Fruit fly (Drosophila melanogaster): ENCODE data around the gene CG31368.

CG31368 gene

DNA sequence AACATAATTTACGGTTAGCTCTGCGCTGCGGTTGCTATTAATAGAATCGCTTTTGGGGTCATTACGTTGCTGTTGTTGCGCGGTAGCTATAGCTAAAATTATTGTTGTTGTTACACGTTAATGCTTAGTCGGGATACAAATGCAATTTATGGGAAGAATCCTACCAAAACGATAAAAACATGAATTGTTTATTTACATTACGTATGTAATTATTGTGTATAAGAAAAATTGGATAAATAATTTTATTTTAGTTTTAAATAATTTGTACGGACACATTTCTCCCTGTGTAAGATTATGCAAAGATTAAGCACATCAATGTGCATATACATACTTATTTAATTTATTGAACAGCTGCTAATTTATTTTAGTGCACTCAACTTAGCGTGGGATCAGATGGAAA is 30.7 kb upstream of the CG31368 start (continued):
- no peak for TF ChIP-seq ac (GFP tag; optimal IDR thresholded peaks at IDR 0.05)
- TF ChIP-seq CG12219 (GFP tag; optimal IDR thresholded peaks at IDR 0.05) = no peak
- peak; percentile 29 for TF ChIP-seq CG12299 (tag; optimal IDR thresholded peaks at IDR 0.05)
- peak; percentile 64 for TF ChIP-seq CG2202 (tag; optimal IDR thresholded peaks at IDR 0.05)
- no peak for TF ChIP-seq CG16813 (GFP tag; IDR thresholded peaks at IDR 0.05; ENCODE audit: partially characterized antibody)
- peak; percentile 52 for TF ChIP-seq ewg (GFP tag; optimal IDR thresholded peaks at IDR 0.05)
- peak; percentile 4 for TF ChIP-seq CG12659 (GFP tag; optimal IDR thresholded peaks at IDR 0.05)
- no peak for TF ChIP-seq nom (GFP tag; optimal IDR thresholded peaks at IDR 0.05)
- TF ChIP-seq CG31224 (GFP tag; IDR thresholded peaks at IDR 0.05) = no peak
- TF ChIP-seq lola (GFP tag; optimal IDR thresholded peaks at IDR 0.05) = peak in 1 of 3 experiments; percentile 73
- TF ChIP-seq Aef1 (GFP tag; IDR thresholded peaks at IDR 0.05) = peak; percentile 20; the same call in 1 of the 3 replicates
- no peak for TF ChIP-seq CG1647 (GFP tag; optimal IDR thresholded peaks at IDR 0.05)
- TF ChIP-seq gsb-n (tag; optimal IDR thresholded peaks at IDR 0.05) = peak; percentile 71
- TF ChIP-seq Blimp-1 (GFP tag; optimal IDR thresholded peaks at IDR 0.05) = peak; percentile 87
- TF ChIP-seq CrebB (tag; optimal IDR thresholded peaks at IDR 0.05) = no peak
- TF ChIP-seq en (GFP tag; optimal IDR thresholded peaks at IDR 0.05) = no peak
- TF ChIP-seq Rx (GFP tag; IDR thresholded peaks at IDR 0.05) = no peak
- TF ChIP-seq CG6791 (GFP tag; IDR thresholded peaks at IDR 0.05; ENCODE audit: partially characterized antibody) = no peak
- peak; percentile 62 for TF ChIP-seq Abd-B (GFP tag; optimal IDR thresholded peaks at IDR 0.05)
- TF ChIP-seq CG2120 (GFP tag; optimal IDR thresholded peaks at IDR 0.05) = no peak
- peak; percentile 70 for TF ChIP-seq CG17359 (tag; optimal IDR thresholded peaks at IDR 0.05)
- TF ChIP-seq CG2199 (GFP tag; IDR thresholded peaks at IDR 0.05) = no peak
- no peak for TF ChIP-seq CG13624 (GFP tag; optimal IDR thresholded peaks at IDR 0.05)
- TF ChIP-seq tin (GFP tag; optimal IDR thresholded peaks at IDR 0.05) = peak; percentile 11
- TF ChIP-seq CG16863 (GFP tag; optimal IDR thresholded peaks at IDR 0.05) = no peak
- no peak for TF ChIP-seq CG13123 (GFP tag; optimal IDR thresholded peaks at IDR 0.05)
- no peak for TF ChIP-seq CG14667 (GFP tag; IDR thresholded peaks at IDR 0.05)
- 0 out of 3 replicates have a peak, but pooled peaks have one; percentile 20 for TF ChIP-seq zfh1 (GFP tag; IDR thresholded peaks at IDR 0.05)
- no peak for TF ChIP-seq CG6765 (GFP tag; optimal IDR thresholded peaks at IDR 0.05)
- TF ChIP-seq unc-4 (GFP tag; IDR thresholded peaks at IDR 0.05; ENCODE audit: partially characterized antibody) = no peak
- no peak for TF ChIP-seq CG1792 (GFP tag; optimal IDR thresholded peaks at IDR 0.05)
- TF ChIP-seq Six4 (GFP tag; optimal IDR thresholded peaks at IDR 0.05) = peak; percentile 3
- peak; percentile 52 for TF ChIP-seq CG4424 (GFP tag; optimal IDR thresholded peaks at IDR 0.05)
- TF ChIP-seq Dfd (GFP tag; optimal IDR thresholded peaks at IDR 0.05) = no peak
- peak; percentile 46 for TF ChIP-seq salm (tag; optimal IDR thresholded peaks at IDR 0.05)
- no peak for TF ChIP-seq CG7963 (GFP tag; IDR thresholded peaks at IDR 0.05; ENCODE audit: partially characterized antibody)
- TF ChIP-seq fd96Cb (tag; optimal IDR thresholded peaks at IDR 0.05) = peak; percentile 75
- TF ChIP-seq CG10267 (tag; optimal IDR thresholded peaks at IDR 0.05) = peak; percentile 51
- TF ChIP-seq unpg (GFP tag; optimal IDR thresholded peaks at IDR 0.05) = peak; percentile 78
- peak; percentile 22 for TF ChIP-seq Lhr (GFP tag; optimal IDR thresholded peaks at IDR 0.05)
- no peak for TF ChIP-seq CG16779 (GFP tag; IDR thresholded peaks at IDR 0.05)
- peak; percentile 82 for TF ChIP-seq nmo (GFP tag; optimal IDR thresholded peaks at IDR 0.05)
- TF ChIP-seq gce (GFP tag; IDR thresholded peaks at IDR 0.05) = no peak
- TF ChIP-seq Optix (GFP tag; IDR thresholded peaks at IDR 0.05) = no peak
- TF ChIP-seq ato (GFP tag; IDR thresholded peaks at IDR 0.05; ENCODE audit: partially characterized antibody) = no peak
- TF ChIP-seq Hr3 (GFP tag; optimal IDR thresholded peaks at IDR 0.05) = peak; percentile 30
- TF ChIP-seq lbe (GFP tag; optimal IDR thresholded peaks at IDR 0.05) = no peak
- TF ChIP-seq yki (optimal IDR thresholded peaks at IDR 0.05) = no peak
- TF ChIP-seq CG15601 (tag; optimal IDR thresholded peaks at IDR 0.05) = peak; percentile 73
- no peak for TF ChIP-seq prd (optimal IDR thresholded peaks at IDR 0.05)
- no peak; the same call in 2 of the 3 replicates for TF ChIP-seq prd (GFP tag; IDR thresholded peaks at IDR 0.05)

Data from whole organism, embryonic.